Worm (Caenorhabditis elegans): ENCODE results near the gene F38H12.5.

DNA sequence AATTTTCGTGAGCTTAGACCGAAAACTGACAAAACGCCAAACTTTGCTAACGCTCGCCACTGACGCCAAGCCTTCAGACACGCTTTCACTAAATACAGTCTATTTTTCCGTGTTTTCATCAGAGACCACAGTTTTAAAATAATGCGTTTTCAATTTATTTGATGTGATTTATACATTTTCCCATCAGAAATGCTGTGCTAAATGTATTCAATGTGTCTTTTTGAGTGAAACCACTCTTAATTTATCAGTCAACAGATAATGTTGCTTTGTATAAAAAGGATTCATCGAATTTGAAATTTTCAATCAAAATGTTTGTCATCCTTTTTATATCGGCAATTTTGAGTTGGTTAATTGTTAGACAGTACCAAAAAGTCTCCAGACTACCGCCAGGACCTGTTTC is 51.5 kb downstream of the F38H12.5 start, which contains the start of gene cyp-35A4:
- TF ChIP-seq hrde-1 (tag; optimal IDR thresholded peaks at IDR 0.05; ENCODE audit: borderline replicate concordance): no peak
- no peak for TF ChIP-seq nfya-1 (tag; optimal IDR thresholded peaks at IDR 0.05; ENCODE audit: borderline replicate concordance, insufficient read depth)
- TF ChIP-seq let-607 (tag; optimal IDR thresholded peaks at IDR 0.05): no peak
- no peak for TF ChIP-seq ets-4 (GFP tag; optimal IDR thresholded peaks at IDR 0.05)
- no peak for TF ChIP-seq pha-4 (tag; optimal IDR thresholded peaks at IDR 0.05)
- TF ChIP-seq ceh-58 (GFP tag; IDR thresholded peaks at IDR 0.05): no peak
